Worm (Caenorhabditis elegans) whole organism, dauer: ENCODE measurements around the gene clec-45.

ENCODE experiments used
- unc-62 ChIP-seq: sonication (generic microtip); optimal IDR thresholded peaks from 2 replicates; lab custom pipeline; 2017; ENCODE audit warnings: missing biosample characterization, missing genetic modification reagents, missing genetic modification characterization

The clec-45 gene

ce11 chrV:7637801-7638200 is at the start of gene clec-45:
clec-45 (plus strand) TSS chrV:7638101.
- TF ChIP-seq unc-62 (GFP tag; lab: Kevin White, UChicago) = no peak

- TF ChIP-seq unc-62 (GFP tag; lab: Kevin White, UChicago) = no peak
Observed at ce11 chrV:7590454-7590853, 47.4 kb upstream of the clec-45 start, which contains the start of gene C50E3.6. C50E3.6 (minus strand) TSS chrV:7590554.

- no peak for TF ChIP-seq unc-62 (GFP tag; lab: Kevin White, UChicago)
Observed at ce11 chrV:7595132-7595531, 42.8 kb upstream of the clec-45 start.

ce11 chrV:7598269-7598668 is 39.6 kb upstream of the clec-45 start, which contains the start of gene C50E3.7:
C50E3.7 (minus strand) TSS chrV:7598369.
- TF ChIP-seq unc-62 (GFP tag; lab: Kevin White, UChicago) = no peak

- TF ChIP-seq unc-62 (GFP tag; lab: Kevin White, UChicago) = no peak
Observed at ce11 chrV:7600149-7600548, 37.8 kb upstream of the clec-45 start, which contains the start of gene C50E3.9. C50E3.9 (minus strand) TSS chrV:7600249.

- no peak for TF ChIP-seq unc-62 (GFP tag; lab: Kevin White, UChicago)
Observed at ce11 chrV:7601443-7601842, 36.5 kb upstream of the clec-45 start, which contains the start of gene scl-26. scl-26 (minus strand) TSS chrV:7601543.

- TF ChIP-seq unc-62 (GFP tag; lab: Kevin White, UChicago) = no peak
Observed at ce11 chrV:7603404-7603803, 34.5 kb upstream of the clec-45 start, which contains the start of gene C50E3.11. C50E3.11 (minus strand) TSS chrV:7603486.

- no peak for TF ChIP-seq unc-62 (GFP tag; lab: Kevin White, UChicago)
Observed at ce11 chrV:7604858-7605257, 33.0 kb upstream of the clec-45 start, which contains the start of gene clec-213. clec-213 (plus strand) TSS chrV:7605158.

- no peak for TF ChIP-seq unc-62 (GFP tag; lab: Kevin White, UChicago)
Observed at ce11 chrV:7609698-7610420, 28.0 kb upstream of the clec-45 start, which contains the start of the genes folt-3 and clec-214. folt-3 (minus strand) TSS chrV:7609748. clec-214 (plus strand) TSS chrV:7610370.

- TF ChIP-seq unc-62 (GFP tag; lab: Kevin White, UChicago) = no peak
Observed at ce11 chrV:7612044-7612443, 25.9 kb upstream of the clec-45 start, which contains the start of gene clec-215. clec-215 (plus strand) TSS chrV:7612344.

- TF ChIP-seq unc-62 (GFP tag; lab: Kevin White, UChicago) = no peak
Observed at ce11 chrV:7618114-7618513, 19.8 kb upstream of the clec-45 start, which contains the start of gene C50E3.15. C50E3.15 (plus strand) TSS chrV:7618414.

ce11 chrV:7622011-7622465 is 15.9 kb upstream of the clec-45 start, which contains the start of gene C50E3.12:
C50E3.12 (minus strand) TSS chrV:7622061.
- no peak for TF ChIP-seq unc-62 (GFP tag; lab: Kevin White, UChicago)

ce11 chrV:7624152-7624551 is 13.7 kb upstream of the clec-45 start, which contains the start of gene C50E3.13:
C50E3.13 (minus strand) TSS chrV:7624252.
- no peak for TF ChIP-seq unc-62 (GFP tag; lab: Kevin White, UChicago)

ce11 chrV:7624652-7625051 is 13.2 kb upstream of the clec-45 start, which contains the start of gene grsp-4:
grsp-4 (plus strand) TSS chrV:7624952.
- TF ChIP-seq unc-62 (GFP tag; lab: Kevin White, UChicago) = no peak

ce11 chrV:7626550-7626949 is 11.4 kb upstream of the clec-45 start, which contains the start of gene F07C4.6:
F07C4.6 (plus strand) TSS chrV:7626850.
- no peak for TF ChIP-seq unc-62 (GFP tag; lab: Kevin White, UChicago)

ce11 chrV:7629504-7629903 is 8.4 kb upstream of the clec-45 start, which contains the start of gene srd-30:
srd-30 (plus strand) TSS chrV:7629804.
- no peak for TF ChIP-seq unc-62 (GFP tag; lab: Kevin White, UChicago)
